Fruit fly (Drosophila melanogaster) whole organism, embryonic: ENCODE data around the gene ND-13A.
A peak's percentile ranks its signal among the peaks of the same experiment; 100 is the strongest.

Experiments used
- ATbp ChIP-seq: fragments of 200-800 bp; sonication (Bioruptor generic); optimal IDR thresholded peaks from 2 replicates; lab custom pipeline; 2017; ENCODE audit warnings: missing biosample characterization, mild to moderate bottlenecking, missing genetic modification characterization, missing genetic modification reagents
- CG13894 ChIP-seq: fragments of 200-800 bp; sonication (Bioruptor generic); optimal IDR thresholded peaks from 3 replicates; lab custom pipeline; 2018; ENCODE audit warnings: missing biosample characterization, mild to moderate bottlenecking, missing genetic modification characterization, moderate library complexity
- CG15479 ChIP-seq: fragments of 200-800 bp; sonication (Bioruptor generic); optimal IDR thresholded peaks from 3 replicates; lab custom pipeline; 2019; ENCODE audit warnings: missing biosample characterization, mild to moderate bottlenecking, missing genetic modification characterization, moderate library complexity
- CG17328 ChIP-seq: fragments of 200-800 bp; sonication (Bioruptor generic); IDR thresholded peaks from 2 replicates; pipeline ENCODE4 v1.3.6; 2022; ENCODE audit warnings: missing biosample characterization, missing genetic modification characterization
- CG17361 ChIP-seq: fragments of 200-800 bp; sonication (Bioruptor generic); IDR thresholded peaks from 3 replicates; pipeline ENCODE4 v1.3.6; 2022; ENCODE audit warnings: missing biosample characterization, missing genetic modification characterization
- CG2199 ChIP-seq: fragments of 200-800 bp; sonication (Bioruptor generic); IDR thresholded peaks from 3 replicates; pipeline ENCODE4 v1.3.6; 2022; ENCODE audit warnings: missing biosample characterization, missing genetic modification characterization
- CG32532 ChIP-seq: fragments of 200-800 bp; sonication (Bioruptor generic); IDR thresholded peaks from 2 replicates; pipeline ENCODE4 v1.3.6; 2022; ENCODE audit warnings: missing biosample characterization, missing genetic modification characterization
- CG32772 ChIP-seq: fragments of 200-800 bp; sonication (Bioruptor generic); IDR thresholded peaks from 2 replicates; pipeline ENCODE4 v1.3.6; 2022; ENCODE audit warnings: missing biosample characterization, missing genetic modification characterization
- CG33557 ChIP-seq: fragments of 200-800 bp; sonication (Bioruptor generic); optimal IDR thresholded peaks from 2 replicates; lab custom pipeline; 2019; ENCODE audit warnings: missing biosample characterization, mild to moderate bottlenecking, missing genetic modification characterization, moderate library complexity
- CG43689 ChIP-seq: fragments of 200-800 bp; sonication (Bioruptor generic); IDR thresholded peaks from 2 replicates; pipeline ENCODE4 v1.3.6; 2022; ENCODE audit warnings: missing biosample characterization, missing genetic modification characterization
- CG6175 ChIP-seq: fragments of 200-800 bp; sonication (Bioruptor generic); IDR thresholded peaks from 3 replicates; pipeline ENCODE4 v1.3.6; 2022; ENCODE audit warnings: missing biosample characterization, missing genetic modification characterization
- CG8290 ChIP-seq, 3 experiments: fragments of 200-800 bp; sonication (Bioruptor generic); optimal IDR thresholded peaks; 2 replicates each; lab custom pipeline; 2016 to 2019; ENCODE audit warnings: missing biosample characterization in 3 of 3, missing genetic modification characterization in 3 of 3, mild to moderate bottlenecking in 2 of 3, moderate library complexity in 1 of 3
- CG8388 ChIP-seq: fragments of 200-800 bp; sonication (Bioruptor generic); optimal IDR thresholded peaks from 2 replicates; lab custom pipeline; 2019; ENCODE audit warnings: missing biosample characterization, mild to moderate bottlenecking, missing genetic modification characterization, moderate library complexity
- Gug ChIP-seq: fragments of 200-800 bp; sonication (Bioruptor generic); IDR thresholded peaks from 4 replicates; pipeline ENCODE4 v1.3.6; 2022; ENCODE audit warnings: missing biosample characterization, missing genetic modification characterization
- Hmx ChIP-seq: fragments of 200-800 bp; sonication (Bioruptor generic); optimal IDR thresholded peaks from 2 replicates; lab custom pipeline; 2016; ENCODE audit warnings: missing biosample characterization, missing genetic modification characterization
- Hr39 ChIP-seq: fragments of >200 bp; optimal IDR thresholded peaks from 2 replicates; lab custom pipeline; 2017
- Jarid2 ChIP-seq: fragments of 200-800 bp; sonication (Bioruptor generic); optimal IDR thresholded peaks from 3 replicates; lab custom pipeline; 2017; ENCODE audit warnings: mild to moderate bottlenecking, missing biosample characterization, missing genetic modification reagents, missing genetic modification characterization
- Med ChIP-seq: fragments of 200-800 bp; sonication (Bioruptor generic); peaks from one replicate; lab custom pipeline; 2016; ENCODE audit warnings: missing biosample characterization, missing genetic modification characterization, mild to moderate bottlenecking, inconsistent platforms, moderate library complexity
- Mrtf ChIP-seq: fragments of 200-800 bp; sonication (Bioruptor generic); IDR thresholded peaks from 3 replicates; pipeline ENCODE4 v1.3.6; 2022; ENCODE audit warnings: missing biosample characterization, missing genetic modification characterization
- Rfx ChIP-seq: fragments of 200-800 bp; sonication (Bioruptor generic); IDR thresholded peaks from 2 replicates; pipeline ENCODE4 v1.3.6; 2022; ENCODE audit warnings: missing biosample characterization, missing genetic modification characterization
- abd-A ChIP-seq: fragments of 200-800 bp; sonication (Bioruptor generic); optimal IDR thresholded peaks from 3 replicates; lab custom pipeline; 2019; ENCODE audit warnings: missing biosample characterization, mild to moderate bottlenecking, missing genetic modification characterization, moderate library complexity
- bcd ChIP-seq: fragments of 200-800 bp; sonication (Bioruptor generic); optimal IDR thresholded peaks from 2 replicates; lab custom pipeline; 2017; ENCODE audit warnings: missing biosample characterization, mild to moderate bottlenecking, missing genetic modification characterization
- bsh ChIP-seq, 2 experiments: fragments of 200-800 bp; sonication (Bioruptor generic); optimal IDR thresholded peaks; 2 replicates each; lab custom pipeline; 2017 to 2018; ENCODE audit warnings: mild to moderate bottlenecking in 2 of 2, missing biosample characterization in 2 of 2, missing genetic modification characterization in 2 of 2, moderate library complexity in 1 of 2
- caup ChIP-seq: fragments of 200-800 bp; sonication (Bioruptor generic); optimal IDR thresholded peaks from 3 replicates; lab custom pipeline; 2017; ENCODE audit warnings: missing biosample characterization, mild to moderate bottlenecking, missing genetic modification characterization, moderate library complexity; ENCODE audit not compliant: severe bottlenecking
- chinmo ChIP-seq: fragments of 200-800 bp; sonication (Bioruptor generic); IDR thresholded peaks from 4 replicates; pipeline ENCODE4 v1.3.6; 2022; ENCODE audit warnings: missing biosample characterization, missing genetic modification characterization; ENCODE audit not compliant: partially characterized antibody
- crol ChIP-seq: fragments of 200-800 bp; sonication (Bioruptor generic); IDR thresholded peaks from 2 replicates; pipeline ENCODE4 v1.3.6; 2022; ENCODE audit warnings: missing biosample characterization, missing genetic modification characterization
- crp ChIP-seq, 2 experiments: fragments of 200-800 bp; sonication (Bioruptor generic); optimal IDR thresholded peaks; 2 replicates in 1 of 2; 3 replicates in 1 of 2; lab custom pipeline; 2017; ENCODE audit warnings: missing biosample characterization in 2 of 2, missing genetic modification characterization in 2 of 2, mild to moderate bottlenecking in 1 of 2, moderate library complexity in 1 of 2
- ewg ChIP-seq: fragments of 200-800 bp; sonication (Bioruptor generic); optimal IDR thresholded peaks from 3 replicates; lab custom pipeline; 2017; ENCODE audit warnings: mild to moderate bottlenecking, missing biosample characterization, missing genetic modification reagents, missing genetic modification characterization
- hb ChIP-seq: fragments of 200-800 bp; sonication (Bioruptor generic); IDR thresholded peaks from 3 replicates; pipeline ENCODE4 v1.3.6; 2022; ENCODE audit warnings: missing biosample characterization, missing genetic modification characterization; ENCODE audit not compliant: partially characterized antibody
- lab ChIP-seq: fragments of 200-800 bp; sonication (Bioruptor generic); optimal IDR thresholded peaks from 3 replicates; lab custom pipeline; 2017; ENCODE audit warnings: missing biosample characterization, missing genetic modification characterization, mild to moderate bottlenecking, moderate library complexity, missing genetic modification reagents
- mirr ChIP-seq: fragments of 200-800 bp; sonication (Bioruptor generic); optimal IDR thresholded peaks from 3 replicates; lab custom pipeline; 2018; ENCODE audit warnings: missing biosample characterization, mild to moderate bottlenecking, missing genetic modification characterization
- nmo ChIP-seq: fragments of 200-800 bp; sonication (Bioruptor generic); optimal IDR thresholded peaks from 2 replicates; lab custom pipeline; 2018; ENCODE audit warnings: missing biosample characterization, mild to moderate bottlenecking, missing genetic modification characterization, moderate library complexity
- onecut ChIP-seq: fragments of 200-800 bp; sonication (Bioruptor generic); IDR thresholded peaks from 2 replicates; pipeline ENCODE4 v1.3.6; 2022; ENCODE audit warnings: missing biosample characterization, missing genetic modification characterization
- row ChIP-seq: fragments of 200-800 bp; sonication (Bioruptor generic); IDR thresholded peaks from 3 replicates; pipeline ENCODE4 v1.3.6; 2022; ENCODE audit warnings: missing biosample characterization, missing genetic modification characterization
- sd ChIP-seq: fragments of 200-800 bp; sonication (Bioruptor generic); optimal IDR thresholded peaks from 3 replicates; lab custom pipeline; 2018; ENCODE audit warnings: missing biosample characterization, mild to moderate bottlenecking, missing genetic modification characterization, moderate library complexity
- sens ChIP-seq: fragments of 200-800 bp; sonication (Bioruptor generic); peaks from one replicate; lab custom pipeline; 2016; ENCODE audit warnings: missing biosample characterization, missing genetic modification characterization
- slbo ChIP-seq: fragments of 200-800 bp; sonication (Bioruptor generic); IDR thresholded peaks from 2 replicates; pipeline ENCODE4 v1.3.6; 2022; ENCODE audit warnings: missing biosample characterization, missing genetic modification characterization
- tap ChIP-seq: fragments of 200-800 bp; optimal IDR thresholded peaks from 3 replicates; lab custom pipeline; 2019; ENCODE audit warnings: missing biosample characterization, mild to moderate bottlenecking, missing genetic modification characterization, moderate library complexity
- twi ChIP-seq: fragments of 200-800 bp; optimal IDR thresholded peaks from 2 replicates; lab custom pipeline; 2019; ENCODE audit warnings: missing biosample characterization, mild to moderate bottlenecking, missing genetic modification characterization, moderate library complexity
- tx ChIP-seq: fragments of 200-800 bp; sonication (Bioruptor generic); optimal IDR thresholded peaks from 2 replicates; lab custom pipeline; 2016; ENCODE audit warnings: missing biosample characterization, missing genetic modification characterization

Gene ND-13A

DNA sequence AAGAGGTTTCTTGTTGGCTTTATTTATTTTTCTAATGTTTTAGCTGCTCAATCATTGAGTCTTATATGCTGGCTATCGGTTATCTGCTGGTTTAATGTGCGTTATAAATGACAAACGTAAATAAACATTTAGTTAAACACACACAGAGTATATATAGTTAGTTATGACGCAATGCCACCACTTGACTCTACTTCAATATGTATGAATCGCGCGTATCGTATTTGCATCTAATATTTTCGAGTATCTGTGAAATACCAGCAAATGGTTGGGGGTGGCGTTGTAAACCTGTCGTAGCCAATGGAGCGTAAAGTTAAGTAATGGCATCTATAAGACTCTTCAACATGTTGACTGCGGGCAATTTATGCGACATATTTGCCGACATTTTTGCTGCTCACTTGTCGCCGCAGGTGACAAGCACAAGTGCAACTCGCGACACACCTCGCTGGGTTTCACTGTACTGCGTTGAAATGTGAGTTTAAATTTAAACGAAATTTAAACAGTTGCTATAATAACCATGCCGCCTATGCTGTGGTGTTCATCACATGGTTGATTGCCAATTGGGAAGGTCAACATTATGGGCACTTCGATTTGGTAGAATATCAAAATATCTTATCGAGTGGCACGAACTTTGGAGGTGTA, 13.5 kb upstream of the ND-13A start (continued):
- TF ChIP-seq ATbp (GFP tag; lab: Kevin White, UChicago) (peak; percentile 32), tap (tag; lab: Kevin White, UChicago) (peak; percentile 44)

dm6 chr2L:5111261-5111922, 11.3 kb upstream of the ND-13A start:
- TF ChIP-seq CG15479 (GFP tag; lab: Kevin White, UChicago) (no peak), slbo (GFP tag; lab: Robert Waterston, UW) (no peak), CG43689 (GFP tag; lab: Robert Waterston, UW) (no peak), chinmo (peak; percentile 85; the same call in 2 of the 4 replicates), onecut (peak; percentile 53; the same call in 1 of the 2 replicates), CG17361 (GFP tag; lab: Robert Waterston, UW) (0 out of 3 replicates have a peak, but pooled peaks have one; percentile 18), sd (peak; percentile 86), nmo (no peak), CG13894 (tag; lab: Kevin White, UChicago) (peak; percentile 93), Med (GFP tag; lab: Kevin White, UChicago) (peak; percentile 68), CG8290 (GFP tag; optimal IDR thresholded peaks at IDR 0.05; lab: Kevin White, UChicago) (no peak), CG8290 (tag; optimal IDR thresholded peaks at IDR 0.05; lab: Kevin White, UChicago) (peak in 1 of 2 experiments; percentile 16), CG8388 (GFP tag; lab: Kevin White, UChicago) (peak; percentile 61), Gug (GFP tag; lab: Robert Waterston, UW) (no peak), CG32532 (GFP tag; lab: Robert Waterston, UW) (peak; percentile 51), lab (peak; percentile 8), mirr (GFP tag; lab: Kevin White, UChicago) (no peak), Rfx (0 out of 2 replicates have a peak, but pooled peaks have one; percentile 21), caup (GFP tag; lab: Kevin White, UChicago) (peak; percentile 18), Hr39 (lab: Kevin White, UChicago) (no peak), row (GFP tag; lab: Robert Waterston, UW) (0 out of 3 replicates have a peak, but pooled peaks have one; percentile 9), abd-A (tag; lab: Kevin White, UChicago) (peak; percentile 77), CG2199 (GFP tag; lab: Robert Waterston, UW) (peak; percentile 28; the same call in 1 of the 3 replicates), sens (peak; percentile 23), bcd (GFP tag; lab: Kevin White, UChicago) (no peak), Hmx (GFP tag; lab: Kevin White, UChicago) (no peak)

dm6 chr2L:5109059-5109458, 9.0 kb upstream of the ND-13A start:
- TF ChIP-seq crol (GFP tag; lab: Robert Waterston, UW) = peak; percentile 49; the same call in 1 of the 2 replicates
- no peak for TF ChIP-seq CG17328 (GFP tag; lab: Robert Waterston, UW)
- no peak for TF ChIP-seq bsh (GFP tag; optimal IDR thresholded peaks at IDR 0.05; lab: Kevin White, UChicago)
- peak; percentile 83 for TF ChIP-seq ewg
- TF ChIP-seq chinmo = no peak
- peak in 1 of 2 experiments; percentile 63 for TF ChIP-seq crp (GFP tag; optimal IDR thresholded peaks at IDR 0.05; lab: Kevin White, UChicago)
- no peak for TF ChIP-seq twi (tag; lab: Kevin White, UChicago)
- TF ChIP-seq tx (GFP tag; lab: Kevin White, UChicago) = no peak
- no peak for TF ChIP-seq Jarid2 (GFP tag; lab: Kevin White, UChicago)
- no peak for TF ChIP-seq hb (GFP tag; lab: Robert Waterston, UW)
- no peak for TF ChIP-seq Mrtf (GFP tag; lab: Robert Waterston, UW)
- TF ChIP-seq CG6175 (GFP tag; lab: Robert Waterston, UW) = no peak
- no peak for TF ChIP-seq Rfx
- TF ChIP-seq CG33557 (GFP tag; lab: Kevin White, UChicago) = no peak
- TF ChIP-seq CG15479 (GFP tag; lab: Kevin White, UChicago) = no peak
- peak; percentile 39; the same call in 1 of the 2 replicates for TF ChIP-seq onecut
- TF ChIP-seq CG32772 (GFP tag; lab: Robert Waterston, UW) = no peak
